Worm (Caenorhabditis elegans) whole organism, L1 larva: ENCODE results near the gene T27A8.7.
A peak's percentile ranks its signal among the peaks of the same experiment; 100 is the strongest.

ENCODE experiments used
- Y116A8C.19 ChIP-seq: sonication (generic microtip); optimal IDR thresholded peaks from 2 replicates; lab custom pipeline; 2016; ENCODE audit warnings: missing compliant biosample characterization, missing genetic modification characterization, borderline replicate concordance
- aha-1 ChIP-seq: fragments of 150-350 bp; optimal IDR thresholded peaks from 2 replicates; lab custom pipeline; 2014; ENCODE audit warnings: missing biosample characterization, missing genetic modification characterization
- ama-1 ChIP-seq: fragments of 150-350 bp; optimal IDR thresholded peaks from 2 replicates; lab custom pipeline; 2014
- blmp-1 ChIP-seq: fragments of 150-350 bp; optimal IDR thresholded peaks from 2 replicates; lab custom pipeline; 2014; ENCODE audit warnings: missing biosample characterization, missing genetic modification characterization
- ceh-90 ChIP-seq: sonication (generic microtip); optimal IDR thresholded peaks from 2 replicates; lab custom pipeline; 2016; ENCODE audit warnings: missing genetic modification characterization, missing compliant biosample characterization
- efl-1 ChIP-seq, 4 experiments: fragments of 150-350 bp; optimal IDR thresholded peaks in 3 of 4; peaks in 1 of 4; 1 replicate in 1 of 4; 2 replicates in 3 of 4; lab custom pipeline; 2014; ENCODE audit warnings: missing biosample characterization in 2 of 4, missing genetic modification characterization in 2 of 4, missing genetic modification reagents in 2 of 4
- egl-13 ChIP-seq: sonication (generic microtip); optimal IDR thresholded peaks from 2 replicates; lab custom pipeline; 2016; ENCODE audit warnings: missing genotype, missing genetic modification reagents, missing genetic modification characterization, missing compliant biosample characterization
- egl-27 ChIP-seq, 2 experiments: fragments of 150-350 bp in 1 of 2; sonication (generic microtip); optimal IDR thresholded peaks; 3 replicates each; lab custom pipeline; 2017 to 2018; ENCODE audit warnings: missing biosample characterization in 2 of 2, missing genetic modification characterization in 2 of 2, missing genetic modification reagents in 2 of 2
- elt-2 ChIP-seq: sonication (generic microtip); optimal IDR thresholded peaks from 2 replicates; lab custom pipeline; 2016; ENCODE audit warnings: missing genetic modification characterization, mild to moderate bottlenecking, inconsistent platforms, missing compliant biosample characterization, missing genetic modification reagents
- elt-3 ChIP-seq, 6 experiments: fragments of 150-350 bp in 1 of 6; sonication (generic microtip); optimal IDR thresholded peaks; 2 replicates each; lab custom pipeline; 2017 to 2018; ENCODE audit warnings: missing biosample characterization in 6 of 6, missing genetic modification characterization in 6 of 6, inconsistent platforms in 1 of 6
- ets-5 ChIP-seq: fragments of 200-800 bp; sonication (Bioruptor generic); IDR thresholded peaks from 2 replicates; pipeline ENCODE4 v1.3.6; 2022; ENCODE audit warnings: missing genetic modification characterization, missing compliant biosample characterization
- fkh-4 ChIP-seq: sonication (generic microtip); optimal IDR thresholded peaks from 2 replicates; lab custom pipeline; 2016; ENCODE audit warnings: missing compliant biosample characterization, missing genetic modification characterization, borderline replicate concordance
- fkh-8 ChIP-seq: sonication (generic microtip); optimal IDR thresholded peaks from 2 replicates; lab custom pipeline; 2016; ENCODE audit warnings: mild to moderate bottlenecking, missing genetic modification characterization, missing compliant biosample characterization
- fos-1 ChIP-seq: fragments of 150-350 bp; optimal IDR thresholded peaks from 2 replicates; lab custom pipeline; 2014; ENCODE audit warnings: missing biosample characterization, missing genetic modification characterization
- isw-1 ChIP-seq: fragments of 200-800 bp; sonication (Bioruptor generic); IDR thresholded peaks from 2 replicates; pipeline ENCODE4 v1.3.6; 2022; ENCODE audit warnings: missing genetic modification characterization, missing compliant biosample characterization
- jun-1 ChIP-seq: fragments of 150-350 bp; optimal IDR thresholded peaks from 2 replicates; lab custom pipeline; 2014; ENCODE audit warnings: missing biosample characterization, missing genetic modification reagents, missing genetic modification characterization
- lin-14 ChIP-seq: fragments of 200-800 bp; sonication (Bioruptor generic); optimal IDR thresholded peaks from 2 replicates; lab custom pipeline; 2018; ENCODE audit warnings: mild to moderate bottlenecking, missing genetic modification characterization, moderate library complexity, missing compliant biosample characterization
- lin-15B ChIP-seq: fragments of 150-350 bp; sonication (generic microtip); optimal IDR thresholded peaks from 3 replicates; lab custom pipeline; 2014; ENCODE audit warnings: missing biosample characterization, missing genetic modification characterization
- lin-39 ChIP-seq: fragments of 150-350 bp; optimal IDR thresholded peaks from 2 replicates; lab custom pipeline; 2014; ENCODE audit warnings: missing biosample characterization, missing genetic modification reagents, missing genetic modification characterization
- lir-3 ChIP-seq: sonication (generic microtip); optimal IDR thresholded peaks from 2 replicates; lab custom pipeline; 2016; ENCODE audit warnings: mild to moderate bottlenecking, missing genetic modification characterization, moderate library complexity, missing compliant biosample characterization; ENCODE audit not compliant: poor library complexity
- lsy-2 ChIP-seq, 2 experiments: fragments of 150-350 bp; optimal IDR thresholded peaks; 2 replicates each; lab custom pipeline; 2014; ENCODE audit warnings: missing biosample characterization in 2 of 2, missing genetic modification characterization in 2 of 2
- nhr-12 ChIP-seq: sonication (generic microtip); optimal IDR thresholded peaks from 2 replicates; lab custom pipeline; 2017; ENCODE audit warnings: missing biosample characterization, missing genetic modification characterization
- nhr-20 ChIP-seq: sonication (generic microtip); optimal IDR thresholded peaks from 2 replicates; lab custom pipeline; 2016; ENCODE audit warnings: mild to moderate bottlenecking, missing genetic modification characterization, missing compliant biosample characterization
- nhr-237 ChIP-seq: fragments of 150-350 bp; optimal IDR thresholded peaks from 2 replicates; lab custom pipeline; 2014; ENCODE audit warnings: missing biosample characterization, missing genetic modification characterization
- nhr-28 ChIP-seq: fragments of 150-350 bp; optimal IDR thresholded peaks from 2 replicates; lab custom pipeline; 2014; ENCODE audit warnings: missing biosample characterization, missing genetic modification characterization
- nhr-47 ChIP-seq: sonication (generic microtip); optimal IDR thresholded peaks from 2 replicates; lab custom pipeline; 2016; ENCODE audit warnings: mild to moderate bottlenecking, missing genetic modification characterization, moderate library complexity, missing compliant biosample characterization
- nhr-71 ChIP-seq: sonication (generic microtip); optimal IDR thresholded peaks from 2 replicates; lab custom pipeline; 2016; ENCODE audit warnings: mild to moderate bottlenecking, missing genetic modification characterization, moderate library complexity, missing compliant biosample characterization
- nhr-77 ChIP-seq: fragments of 150-350 bp; optimal IDR thresholded peaks from 2 replicates; lab custom pipeline; 2014; ENCODE audit warnings: missing biosample characterization, missing genetic modification characterization
- nhr-84 ChIP-seq: sonication (generic microtip); optimal IDR thresholded peaks from 2 replicates; lab custom pipeline; 2017; ENCODE audit warnings: missing biosample characterization, missing genetic modification characterization
- nhr-90 ChIP-seq: sonication (generic microtip); optimal IDR thresholded peaks from 2 replicates; lab custom pipeline; 2016; ENCODE audit warnings: mild to moderate bottlenecking, missing genetic modification characterization, missing compliant biosample characterization; ENCODE audit not compliant: poor library complexity
- skn-1 ChIP-seq: fragments of 150-350 bp; optimal IDR thresholded peaks from 2 replicates; lab custom pipeline; 2014; ENCODE audit warnings: missing biosample characterization, missing genetic modification characterization
- snpc-4 ChIP-seq: fragments of 150-350 bp; optimal IDR thresholded peaks from 2 replicates; lab custom pipeline; 2014; ENCODE audit warnings: missing biosample characterization, missing genetic modification characterization
- snu-23 ChIP-seq: sonication (generic microtip); optimal IDR thresholded peaks from 2 replicates; lab custom pipeline; 2016; ENCODE audit warnings: missing genetic modification characterization, missing compliant biosample characterization
- sptf-1 ChIP-seq: fragments of 150-350 bp; optimal IDR thresholded peaks from 2 replicates; lab custom pipeline; 2014; ENCODE audit warnings: missing biosample characterization, missing genetic modification characterization
- sup-37 ChIP-seq: fragments of 200-800 bp; sonication (Bioruptor generic); optimal IDR thresholded peaks from 2 replicates; lab custom pipeline; 2018; ENCODE audit warnings: mild to moderate bottlenecking, missing genetic modification characterization, missing compliant biosample characterization
- tlp-1 ChIP-seq: fragments of 150-350 bp; optimal IDR thresholded peaks from 2 replicates; lab custom pipeline; 2014; ENCODE audit warnings: missing biosample characterization, missing genetic modification characterization
- unc-130 ChIP-seq: fragments of 150-350 bp; optimal IDR thresholded peaks from 2 replicates; lab custom pipeline; 2017; ENCODE audit warnings: missing biosample characterization, missing genetic modification characterization, inconsistent platforms
- unc-30 ChIP-seq: sonication (generic microtip); optimal IDR thresholded peaks from 2 replicates; lab custom pipeline; 2017; ENCODE audit warnings: missing biosample characterization, missing genetic modification characterization
- unc-98 ChIP-seq: fragments of 200-800 bp; sonication (Bioruptor generic); IDR thresholded peaks from 2 replicates; pipeline ENCODE4 v1.3.6; 2022; ENCODE audit warnings: missing genetic modification characterization, missing compliant biosample characterization
- xbp-1 ChIP-seq: sonication (generic microtip); optimal IDR thresholded peaks from 2 replicates; lab custom pipeline; 2016; ENCODE audit warnings: missing genetic modification characterization, missing compliant biosample characterization
- zag-1 ChIP-seq: fragments of 150-350 bp; optimal IDR thresholded peaks from 2 replicates; lab custom pipeline; 2014; ENCODE audit warnings: missing biosample characterization, missing genetic modification characterization
- zip-4 ChIP-seq: fragments of 200-800 bp; sonication (Bioruptor generic); optimal IDR thresholded peaks from 2 replicates; lab custom pipeline; 2018; ENCODE audit warnings: mild to moderate bottlenecking, missing genetic modification characterization, moderate library complexity, missing compliant biosample characterization
- ztf-4 ChIP-seq: fragments of 150-350 bp; optimal IDR thresholded peaks from 2 replicates; lab custom pipeline; 2014; ENCODE audit warnings: missing biosample characterization, missing genetic modification characterization

T27A8.7 gene

DNA sequence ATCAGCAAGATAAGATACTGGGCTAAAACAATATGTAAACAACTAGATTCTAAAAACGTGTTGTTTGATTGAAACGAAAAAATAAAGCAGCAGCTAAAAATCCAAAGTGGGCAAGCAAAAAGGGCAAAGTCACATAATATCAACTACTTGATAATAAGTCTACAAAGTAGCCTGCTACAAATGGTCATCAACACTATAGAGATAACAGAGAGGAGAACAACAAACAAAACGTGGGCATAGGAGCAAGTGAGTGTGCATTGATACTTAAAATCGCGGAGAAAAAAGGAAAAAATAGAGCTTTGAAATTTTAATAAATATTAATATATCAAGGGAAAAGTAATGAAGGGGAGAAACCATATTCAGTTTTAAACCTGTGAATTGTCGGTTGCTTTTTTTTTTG lies 13.5 kb upstream of the T27A8.7 start:
- TF ChIP-seq elt-2 (tag; lab: Kevin White, UChicago) = peak; percentile 40
- TF ChIP-seq nhr-77 (tag; lab: Kevin White, UChicago) = no peak
- TF ChIP-seq zip-4 (GFP tag; lab: Kevin White, UChicago) = no peak
- no peak for TF ChIP-seq lir-3 (tag; lab: Kevin White, UChicago)
- TF ChIP-seq aha-1 (tag; lab: Kevin White, UChicago) = no peak

DNA sequence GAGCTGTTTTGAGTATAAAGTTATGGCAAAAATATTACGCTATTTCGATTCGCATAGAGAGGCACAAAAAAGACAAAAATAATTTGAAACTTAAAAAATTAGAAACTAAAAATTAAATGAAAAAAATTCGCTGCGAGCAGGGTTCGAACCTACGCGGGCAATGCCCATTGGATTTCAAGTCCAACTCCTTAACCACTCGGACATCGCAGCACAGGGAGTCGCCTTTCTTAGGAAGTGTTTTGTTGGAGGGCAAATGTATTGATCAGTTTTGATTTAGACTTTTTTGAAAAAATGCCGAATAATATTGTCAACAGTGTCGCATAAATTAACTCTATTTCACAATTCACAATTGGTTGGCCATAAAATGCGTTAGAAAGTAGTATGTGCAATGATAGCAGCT lies 12.9 kb upstream of the T27A8.7 start:
- TF ChIP-seq skn-1 = no peak
- peak; percentile 17 for TF ChIP-seq nhr-47 (tag; lab: Kevin White, UChicago)
- TF ChIP-seq nhr-71 (tag; lab: Kevin White, UChicago) = peak; percentile 10
- TF ChIP-seq, all 84 proteins: peak for 2

DNA sequence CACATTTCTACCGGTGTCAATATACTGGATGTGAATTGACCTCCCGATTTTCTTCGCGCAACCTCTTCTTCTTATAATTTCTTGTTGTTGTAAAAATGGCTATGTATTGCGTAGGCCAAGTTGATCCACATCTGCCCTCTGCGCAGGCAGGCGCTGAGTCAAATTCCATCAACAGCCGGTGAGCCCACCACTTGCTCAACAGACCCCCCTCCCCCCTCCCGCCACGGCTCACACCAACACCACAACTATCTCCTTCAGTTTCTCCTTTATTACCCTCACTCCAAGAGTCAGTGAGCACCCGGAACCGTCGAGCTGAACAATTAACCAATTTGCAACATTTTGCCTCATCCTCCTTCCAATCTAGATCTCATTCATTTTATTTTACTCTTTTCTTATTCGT lies 11.0 kb upstream of the T27A8.7 start:
- TF ChIP-seq nhr-20 (tag; lab: Kevin White, UChicago) (no peak), efl-1 (optimal IDR thresholded peaks at IDR 0.05; lab: Kevin White, UChicago) (no peak), efl-1 (GFP tag; optimal IDR thresholded peaks at IDR 0.05 in 1 of 2; lab: Kevin White, UChicago) (peak in 1 of 2 experiments; percentile 49), lin-39 (no peak)
- TF ChIP-seq, all 84 proteins: peak for 1

DNA sequence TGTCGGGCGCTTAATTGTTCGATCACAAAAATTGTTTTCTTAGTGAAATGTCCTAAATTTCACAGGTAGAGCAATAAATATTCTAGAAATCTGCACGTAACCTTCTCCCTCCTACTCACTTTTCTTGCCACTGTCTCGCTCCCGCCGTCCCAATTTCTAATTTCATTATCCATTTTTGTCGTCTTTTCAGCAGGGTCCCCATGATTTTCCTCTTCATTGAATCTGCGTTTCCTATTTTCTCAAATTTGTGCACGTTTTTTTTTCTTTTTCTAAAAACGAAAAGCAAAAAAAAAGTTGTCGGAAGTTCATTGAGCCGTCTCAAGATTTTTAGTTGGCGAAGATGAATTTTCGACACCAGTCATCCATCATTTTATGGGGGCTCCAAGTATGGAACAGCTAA lies 9.0 kb upstream of the T27A8.7 start:
- TF ChIP-seq tlp-1 (no peak), fkh-4 (tag; lab: Kevin White, UChicago) (no peak), blmp-1 (no peak), ztf-4 (tag; lab: Kevin White, UChicago) (no peak), zip-4 (GFP tag; lab: Kevin White, UChicago) (no peak), Y116A8C.19 (tag; lab: Kevin White, UChicago) (no peak), zag-1 (tag; lab: Kevin White, UChicago) (no peak), nhr-12 (tag; lab: Kevin White, UChicago) (no peak), snu-23 (no peak), unc-98 (no peak), fkh-8 (no peak), nhr-84 (tag; lab: Kevin White, UChicago) (no peak), snpc-4 (tag; lab: Kevin White, UChicago) (no peak), nhr-237 (no peak), nhr-28 (tag; lab: Kevin White, UChicago) (no peak), isw-1 (GFP tag; lab: Robert Waterston, UW) (no peak), sup-37 (GFP tag; lab: Kevin White, UChicago) (no peak), lin-15B (tag; lab: Kevin White, UChicago) (no peak), unc-30 (tag; lab: Kevin White, UChicago) (no peak)

DNA sequence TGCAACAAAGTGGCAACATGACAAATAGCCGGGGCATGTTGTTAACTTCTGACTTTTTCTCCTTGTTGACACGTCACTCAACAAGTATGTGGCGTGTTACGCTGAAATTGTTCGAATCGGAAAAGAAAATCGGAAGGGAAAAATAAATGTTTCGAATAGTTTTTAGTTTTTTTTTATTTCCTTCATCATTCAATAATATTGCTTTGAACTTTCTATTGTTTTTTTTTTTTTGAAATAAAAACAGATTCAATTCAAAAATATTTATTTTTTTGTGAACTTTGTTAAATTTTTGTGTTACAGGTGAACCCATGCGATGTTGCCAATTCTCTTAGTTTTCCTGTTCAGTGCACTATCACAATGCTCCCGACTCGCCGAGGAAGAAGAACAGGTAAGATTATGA lies 5.8 kb upstream of the T27A8.7 start, which contains the start of gene cpd-2:
TSS of gene cpd-2 (plus strand) at position 301 of the 400 bp plus-strand sequence.
- TF ChIP-seq nhr-90 (tag; lab: Kevin White, UChicago) (no peak), lin-14 (GFP tag; lab: Kevin White, UChicago) (peak; percentile 29)

DNA sequence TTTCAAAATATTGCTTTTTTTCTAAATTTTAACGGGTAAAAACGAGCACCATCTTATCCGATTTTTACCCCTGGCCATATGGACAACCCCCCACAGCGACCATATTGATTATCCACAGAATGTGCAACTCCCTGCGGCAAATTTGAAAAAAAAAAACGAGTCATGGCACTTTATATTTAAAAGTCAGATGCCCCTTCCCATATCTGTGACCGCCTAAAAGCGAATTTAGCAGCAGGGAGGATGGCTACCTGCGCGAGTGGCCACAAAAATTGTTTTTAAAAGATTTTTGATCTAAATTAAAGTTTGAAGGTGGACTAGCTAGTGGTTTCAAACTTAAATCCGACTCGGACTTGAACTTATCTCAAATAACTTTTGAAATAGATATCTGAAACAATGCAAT lies 1.1 kb downstream of the T27A8.7 start:
- TF ChIP-seq xbp-1 (tag; lab: Kevin White, UChicago) = peak; percentile 94
- TF ChIP-seq nhr-20 (tag; lab: Kevin White, UChicago) = peak; percentile 96
- TF ChIP-seq nhr-47 (tag; lab: Kevin White, UChicago) = peak; percentile 99
- TF ChIP-seq ama-1 (lab: Kevin White, UChicago) = no peak
- TF ChIP-seq lin-39 = peak; percentile 98
- TF ChIP-seq jun-1 = peak; percentile 99
- no peak for TF ChIP-seq ceh-90 (tag; lab: Kevin White, UChicago)
- peak; percentile 84 for TF ChIP-seq sup-37 (GFP tag; lab: Kevin White, UChicago)
- no peak for TF ChIP-seq sptf-1 (tag; lab: Kevin White, UChicago)
- TF ChIP-seq fkh-8 = peak; percentile 97
- 0 out of 2 replicates have a peak, but pooled peaks have one; percentile 81 for TF ChIP-seq ets-5
- peak; percentile 92 for TF ChIP-seq unc-130 (tag; lab: Kevin White, UChicago)
- TF ChIP-seq egl-27 (tag; optimal IDR thresholded peaks at IDR 0.05; lab: Kevin White, UChicago) = peak; percentile 73 to 78
- TF ChIP-seq fos-1 = peak; percentile 96
- peak; percentile 84 for TF ChIP-seq lir-3 (tag; lab: Kevin White, UChicago)
- peak in 5 of 6 experiments; percentile 47 to 99 (median 96) for TF ChIP-seq elt-3 (tag; optimal IDR thresholded peaks at IDR 0.05; lab: Kevin White, UChicago)
- TF ChIP-seq egl-13 (tag; lab: Kevin White, UChicago) = peak; percentile 96
- TF ChIP-seq blmp-1 = peak; percentile 38
- TF ChIP-seq unc-98 = peak; percentile 89
- TF ChIP-seq lsy-2 (tag; optimal IDR thresholded peaks at IDR 0.05; lab: Kevin White, UChicago) = peak; percentile 92 to 94
